Fruit fly (Drosophila melanogaster): ENCODE measurements around the gene RpL27.

Gene RpL27

dm6 chr3R:25694167-25694689, 9.4 kb upstream of the RpL27 start (continued):
- no peak for TF ChIP-seq CG18476 (GFP tag; optimal IDR thresholded peaks at IDR 0.05)
- TF ChIP-seq klu (GFP tag; IDR thresholded peaks at IDR 0.05) = no peak
- TF ChIP-seq nom (GFP tag; optimal IDR thresholded peaks at IDR 0.05) = no peak
- TF ChIP-seq CG9437 (GFP tag; optimal IDR thresholded peaks at IDR 0.05) = no peak
- TF ChIP-seq CG6813 (GFP tag; optimal IDR thresholded peaks at IDR 0.05) = no peak
- no peak for TF ChIP-seq MBD-R2 (GFP tag; IDR thresholded peaks at IDR 0.05)
- TF ChIP-seq D19A (tag; optimal IDR thresholded peaks at IDR 0.05) = no peak
- no peak for TF ChIP-seq trh (GFP tag; optimal IDR thresholded peaks at IDR 0.05)
- TF ChIP-seq ac (GFP tag; optimal IDR thresholded peaks at IDR 0.05) = no peak
- no peak for TF ChIP-seq crp (GFP tag; optimal IDR thresholded peaks at IDR 0.05)
- no peak for TF ChIP-seq CG10959 (GFP tag; IDR thresholded peaks at IDR 0.05)
- no peak for TF ChIP-seq pros (GFP tag; optimal IDR thresholded peaks at IDR 0.05)
- TF ChIP-seq CG1603 (tag; optimal IDR thresholded peaks at IDR 0.05) = no peak
- no peak for TF ChIP-seq sisA (GFP tag; IDR thresholded peaks at IDR 0.05)
- no peak for TF ChIP-seq pzg (GFP tag; optimal IDR thresholded peaks at IDR 0.05)
- TF ChIP-seq Nf-YC (tag; optimal IDR thresholded peaks at IDR 0.05) = no peak
- TF ChIP-seq twi (tag; optimal IDR thresholded peaks at IDR 0.05) = no peak
- no peak for TF ChIP-seq dmrt11E (tag; optimal IDR thresholded peaks at IDR 0.05)
- TF ChIP-seq fru (optimal IDR thresholded peaks at IDR 0.05) = no peak
- no peak for TF ChIP-seq disco-r (GFP tag; optimal IDR thresholded peaks at IDR 0.05)
- TF ChIP-seq CG18599 (GFP tag; optimal IDR thresholded peaks at IDR 0.05) = peak; percentile 55
- no peak for TF ChIP-seq phol (tag; optimal IDR thresholded peaks at IDR 0.05)
- no peak for TF ChIP-seq aop (GFP tag; IDR thresholded peaks at IDR 0.05)
- no peak for TF ChIP-seq tna (GFP tag; IDR thresholded peaks at IDR 0.05; ENCODE audit: partially characterized antibody)
- no peak for TF ChIP-seq CG30020 (tag; optimal IDR thresholded peaks at IDR 0.05)
- no peak for TF ChIP-seq CG3065 (GFP tag; optimal IDR thresholded peaks at IDR 0.05)
- no peak for TF ChIP-seq Six4 (GFP tag; optimal IDR thresholded peaks at IDR 0.05)
- no peak for TF ChIP-seq stwl (tag; optimal IDR thresholded peaks at IDR 0.05)
- TF ChIP-seq Meics (GFP tag; optimal IDR thresholded peaks at IDR 0.05) = peak; percentile 16
- no peak for TF ChIP-seq B-H1 (GFP tag; IDR thresholded peaks at IDR 0.05)
- peak; percentile 4 for TF ChIP-seq CG15269 (tag; optimal IDR thresholded peaks at IDR 0.05)
- TF ChIP-seq grn (GFP tag; optimal IDR thresholded peaks at IDR 0.05) = no peak
- TF ChIP-seq CG6689 (GFP tag; IDR thresholded peaks at IDR 0.05) = 0 out of 2 replicates have a peak, but pooled peaks have one; percentile 27
- TF ChIP-seq cas (GFP tag; IDR thresholded peaks at IDR 0.05) = no peak
- TF ChIP-seq Dek (tag; optimal IDR thresholded peaks at IDR 0.05) = no peak
- TF ChIP-seq CG17802 (tag; optimal IDR thresholded peaks at IDR 0.05) = no peak
- no peak for TF ChIP-seq stc (GFP tag; IDR thresholded peaks at IDR 0.05)
- no peak for TF ChIP-seq wor (GFP tag; IDR thresholded peaks at IDR 0.05)
- TF ChIP-seq Lim3 (GFP tag; IDR thresholded peaks at IDR 0.05) = no peak
- no peak for TF ChIP-seq CG33213 (GFP tag; optimal IDR thresholded peaks at IDR 0.05)
- no peak for TF ChIP-seq mld (GFP tag; IDR thresholded peaks at IDR 0.05; ENCODE audit: partially characterized antibody)
- TF ChIP-seq dati (GFP tag; IDR thresholded peaks at IDR 0.05) = no peak
- no peak for TF ChIP-seq CG10267 (tag; optimal IDR thresholded peaks at IDR 0.05)
- no peak for TF ChIP-seq lbe (GFP tag; optimal IDR thresholded peaks at IDR 0.05)
- TF ChIP-seq ssp (GFP tag; IDR thresholded peaks at IDR 0.05) = no peak
- no peak for TF ChIP-seq repo (GFP tag; optimal IDR thresholded peaks at IDR 0.05)
- no peak for TF ChIP-seq Hey (tag; optimal IDR thresholded peaks at IDR 0.05)
- TF ChIP-seq Hr3 (GFP tag; optimal IDR thresholded peaks at IDR 0.05) = no peak
- TF ChIP-seq CG14860 (GFP tag; IDR thresholded peaks at IDR 0.05; ENCODE audit: partially characterized antibody) = no peak
- no peak for TF ChIP-seq CG15073 (GFP tag; optimal IDR thresholded peaks at IDR 0.05)
- peak in 1 of 2 experiments; percentile 14 for TF ChIP-seq Hr51 (GFP tag; optimal IDR thresholded peaks at IDR 0.05)

All from whole organism, embryonic.